Worm (Caenorhabditis elegans) whole organism, L1 larva: ENCODE measurements around the gene grk-1.

Experiments used
- C34B4.2 ChIP-seq: sonication (generic microtip); optimal IDR thresholded peaks from 2 replicates; lab custom pipeline; 2017; ENCODE audit warnings: mild to moderate bottlenecking, missing genetic modification characterization, missing compliant biosample characterization
- F16B12.6 ChIP-seq: fragments of 150-350 bp; optimal IDR thresholded peaks from 2 replicates; lab custom pipeline; 2014; ENCODE audit warnings: missing biosample characterization, missing genetic modification characterization
- Y116A8C.19 ChIP-seq: sonication (generic microtip); optimal IDR thresholded peaks from 2 replicates; lab custom pipeline; 2016; ENCODE audit warnings: missing compliant biosample characterization, missing genetic modification characterization, borderline replicate concordance
- ama-1 ChIP-seq: fragments of 150-350 bp; optimal IDR thresholded peaks from 2 replicates; lab custom pipeline; 2014
- ceh-63 ChIP-seq: fragments of 200-800 bp; sonication (Bioruptor generic); optimal IDR thresholded peaks from 2 replicates; lab custom pipeline; 2018; ENCODE audit warnings: mild to moderate bottlenecking, missing genetic modification characterization, missing compliant biosample characterization
- ceh-8 ChIP-seq: fragments of 200-800 bp; sonication (Bioruptor generic); optimal IDR thresholded peaks from 2 replicates; lab custom pipeline; 2018; ENCODE audit warnings: mild to moderate bottlenecking, missing genetic modification characterization, moderate library complexity, missing compliant biosample characterization
- ceh-82 ChIP-seq, 3 experiments: fragments of 150-350 bp in 1 of 3; sonication (generic microtip) in 2 of 3; optimal IDR thresholded peaks; 2 replicates each; lab custom pipeline; 2014 to 2017; ENCODE audit warnings: missing biosample characterization in 3 of 3, missing genetic modification characterization in 3 of 3
- ceh-90 ChIP-seq: sonication (generic microtip); optimal IDR thresholded peaks from 2 replicates; lab custom pipeline; 2016; ENCODE audit warnings: missing genetic modification characterization, missing compliant biosample characterization
- ces-1 ChIP-seq: fragments of 150-350 bp; optimal IDR thresholded peaks from 2 replicates; lab custom pipeline; 2014; ENCODE audit warnings: missing biosample characterization, missing genetic modification reagents, missing genetic modification characterization
- elt-2 ChIP-seq: sonication (generic microtip); optimal IDR thresholded peaks from 2 replicates; lab custom pipeline; 2016; ENCODE audit warnings: missing genetic modification characterization, mild to moderate bottlenecking, inconsistent platforms, missing compliant biosample characterization, missing genetic modification reagents
- fkh-10 ChIP-seq: sonication (generic microtip); optimal IDR thresholded peaks from 2 replicates; lab custom pipeline; 2017; ENCODE audit warnings: missing biosample characterization, missing genetic modification reagents, missing genetic modification characterization
- fos-1 ChIP-seq: fragments of 150-350 bp; optimal IDR thresholded peaks from 2 replicates; lab custom pipeline; 2014; ENCODE audit warnings: missing biosample characterization, missing genetic modification characterization
- grh-1 ChIP-seq: fragments of 200-800 bp; sonication (Bioruptor generic); IDR thresholded peaks from 2 replicates; pipeline ENCODE4 v1.3.6; 2022; ENCODE audit warnings: missing genetic modification reagents, missing genetic modification characterization, missing compliant biosample characterization
- hlh-4 ChIP-seq: sonication (generic microtip); optimal IDR thresholded peaks from 2 replicates; lab custom pipeline; 2016; ENCODE audit warnings: mild to moderate bottlenecking, missing genetic modification characterization, missing compliant biosample characterization
- jun-1 ChIP-seq: fragments of 150-350 bp; optimal IDR thresholded peaks from 2 replicates; lab custom pipeline; 2014; ENCODE audit warnings: missing biosample characterization, missing genetic modification reagents, missing genetic modification characterization
- lin-14 ChIP-seq: fragments of 200-800 bp; sonication (Bioruptor generic); optimal IDR thresholded peaks from 2 replicates; lab custom pipeline; 2018; ENCODE audit warnings: mild to moderate bottlenecking, missing genetic modification characterization, moderate library complexity, missing compliant biosample characterization
- lir-3 ChIP-seq: sonication (generic microtip); optimal IDR thresholded peaks from 2 replicates; lab custom pipeline; 2016; ENCODE audit warnings: mild to moderate bottlenecking, missing genetic modification characterization, moderate library complexity, missing compliant biosample characterization; ENCODE audit not compliant: poor library complexity
- mdl-1 ChIP-seq, 2 experiments: fragments of 150-350 bp; optimal IDR thresholded peaks; 2 replicates each; lab custom pipeline; 2014 to 2017; ENCODE audit warnings: missing biosample characterization in 2 of 2, missing genetic modification characterization in 2 of 2, inconsistent platforms in 1 of 2
- mef-2 ChIP-seq: fragments of 150-350 bp; optimal IDR thresholded peaks from 2 replicates; lab custom pipeline; 2014; ENCODE audit warnings: missing biosample characterization, missing genetic modification characterization
- mep-1 ChIP-seq: fragments of 150-350 bp; optimal IDR thresholded peaks from 2 replicates; lab custom pipeline; 2014; ENCODE audit warnings: missing biosample characterization, missing genetic modification characterization
- nhr-20 ChIP-seq: sonication (generic microtip); optimal IDR thresholded peaks from 2 replicates; lab custom pipeline; 2016; ENCODE audit warnings: mild to moderate bottlenecking, missing genetic modification characterization, missing compliant biosample characterization
- nhr-71 ChIP-seq: sonication (generic microtip); optimal IDR thresholded peaks from 2 replicates; lab custom pipeline; 2016; ENCODE audit warnings: mild to moderate bottlenecking, missing genetic modification characterization, moderate library complexity, missing compliant biosample characterization
- nhr-76 ChIP-seq: sonication (generic microtip); optimal IDR thresholded peaks from 2 replicates; lab custom pipeline; 2017; ENCODE audit warnings: missing biosample characterization, missing genetic modification characterization
- nhr-77 ChIP-seq: fragments of 150-350 bp; optimal IDR thresholded peaks from 2 replicates; lab custom pipeline; 2014; ENCODE audit warnings: missing biosample characterization, missing genetic modification characterization
- nhr-84 ChIP-seq: sonication (generic microtip); optimal IDR thresholded peaks from 2 replicates; lab custom pipeline; 2017; ENCODE audit warnings: missing biosample characterization, missing genetic modification characterization
- pax-3 ChIP-seq: fragments of 200-800 bp; sonication (Bioruptor generic); optimal IDR thresholded peaks from 2 replicates; lab custom pipeline; 2018; ENCODE audit warnings: mild to moderate bottlenecking, missing genetic modification characterization, moderate library complexity, missing compliant biosample characterization
- unc-130 ChIP-seq: fragments of 150-350 bp; optimal IDR thresholded peaks from 2 replicates; lab custom pipeline; 2017; ENCODE audit warnings: missing biosample characterization, missing genetic modification characterization, inconsistent platforms
- unc-30 ChIP-seq: sonication (generic microtip); optimal IDR thresholded peaks from 2 replicates; lab custom pipeline; 2017; ENCODE audit warnings: missing biosample characterization, missing genetic modification characterization
- unc-86 ChIP-seq: sonication (generic microtip); optimal IDR thresholded peaks from 2 replicates; lab custom pipeline; 2016; ENCODE audit warnings: missing genetic modification characterization, missing compliant biosample characterization
- unc-98 ChIP-seq: fragments of 200-800 bp; sonication (Bioruptor generic); IDR thresholded peaks from 2 replicates; pipeline ENCODE4 v1.3.6; 2022; ENCODE audit warnings: missing genetic modification characterization, missing compliant biosample characterization
- vab-15 ChIP-seq: sonication (generic microtip); optimal IDR thresholded peaks from 2 replicates; lab custom pipeline; 2017; ENCODE audit warnings: missing genotype, mild to moderate bottlenecking, missing genetic modification characterization, missing compliant biosample characterization
- xbp-1 ChIP-seq: sonication (generic microtip); optimal IDR thresholded peaks from 2 replicates; lab custom pipeline; 2016; ENCODE audit warnings: missing genetic modification characterization, missing compliant biosample characterization
- ztf-11 ChIP-seq, 2 experiments: sonication (generic microtip); optimal IDR thresholded peaks; 2 replicates each; lab custom pipeline; 2016 to 2017; ENCODE audit warnings: missing genetic modification characterization in 2 of 2, missing biosample characterization in 1 of 2, missing compliant biosample characterization in 1 of 2
- ztf-4 ChIP-seq: fragments of 150-350 bp; optimal IDR thresholded peaks from 2 replicates; lab custom pipeline; 2014; ENCODE audit warnings: missing biosample characterization, missing genetic modification characterization

grk-1 gene

DNA sequence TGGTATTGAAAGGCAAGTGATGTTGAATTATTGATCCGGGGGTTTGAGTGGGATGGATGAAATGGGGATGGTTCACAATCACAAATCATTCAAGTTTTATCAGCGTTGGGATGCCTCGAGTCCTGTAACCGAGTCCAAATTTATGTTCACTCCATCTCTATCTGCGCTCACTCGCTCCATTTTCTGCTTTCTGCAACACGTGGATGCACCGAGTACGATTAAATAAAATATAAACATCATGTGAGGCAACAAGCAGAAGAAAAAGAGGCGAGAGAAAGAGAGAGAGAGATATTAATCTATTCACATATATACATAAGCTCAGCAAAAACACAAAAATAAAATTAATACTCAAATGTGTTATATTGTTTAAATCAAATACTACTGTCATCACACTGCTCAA is 5.9 kb downstream of the grk-1 start (continued):
- TF ChIP-seq F16B12.6 (tag; lab: Kevin White, UChicago) (no peak), pax-3 (tag; lab: Kevin White, UChicago) (no peak), Y116A8C.19 (tag; lab: Kevin White, UChicago) (no peak), lir-3 (no peak), fos-1 (tag; lab: Kevin White, UChicago) (no peak)

DNA sequence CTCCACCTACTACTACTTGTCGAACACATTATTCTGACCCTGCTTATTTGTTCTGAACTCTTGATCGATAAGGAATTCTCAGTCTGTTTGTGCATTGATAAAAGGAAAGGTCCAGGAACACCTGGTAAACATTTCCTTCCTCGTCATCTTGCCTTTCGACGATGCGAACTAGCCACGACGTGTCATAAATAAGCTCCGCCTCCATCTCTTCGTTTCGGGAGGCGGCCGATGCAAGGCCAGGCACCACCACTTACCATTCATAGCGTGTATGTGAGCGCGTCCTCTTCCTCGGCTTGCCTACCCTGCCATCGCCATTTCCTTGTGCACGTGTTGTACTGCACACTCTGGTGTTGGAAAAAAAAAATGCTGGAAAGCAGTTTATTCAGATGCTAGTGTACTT is 10.1 kb downstream of the grk-1 start:
- TF ChIP-seq lin-14 (peak; percentile 6), mef-2 (tag; lab: Kevin White, UChicago) (no peak)

DNA sequence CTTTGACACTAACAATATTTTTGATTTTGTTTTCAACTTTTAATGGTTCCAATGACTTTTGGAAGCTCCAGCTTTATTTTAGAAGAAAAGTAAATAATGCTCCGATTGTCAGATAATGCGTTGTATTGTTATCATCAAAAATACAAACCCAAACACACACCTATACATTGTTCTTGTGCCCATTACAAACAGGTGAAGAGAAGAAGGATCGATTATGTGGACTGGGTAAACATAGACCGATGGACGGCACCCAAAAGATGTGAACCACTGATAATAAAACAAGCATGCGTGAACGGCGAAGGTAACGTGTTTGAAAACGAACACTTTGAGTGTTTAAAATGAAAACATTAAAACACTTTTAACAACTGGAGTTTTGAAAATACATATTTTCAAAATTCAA is 11.8 kb downstream of the grk-1 start:
- TF ChIP-seq mdl-1 (tag; optimal IDR thresholded peaks at IDR 0.05; lab: Kevin White, UChicago), result no peak
- TF ChIP-seq ztf-4 (tag; lab: Kevin White, UChicago), result no peak
- TF ChIP-seq pax-3 (tag; lab: Kevin White, UChicago), result no peak
- no peak for TF ChIP-seq unc-130 (tag; lab: Kevin White, UChicago)
- no peak for TF ChIP-seq ama-1
- TF ChIP-seq grh-1 (GFP tag; lab: Robert Waterston, UW), result no peak
- no peak for TF ChIP-seq unc-86
- no peak for TF ChIP-seq unc-30 (tag; lab: Kevin White, UChicago)
- no peak for TF ChIP-seq ces-1 (GFP tag; lab: Kevin White, UChicago)
- no peak for TF ChIP-seq jun-1 (tag; lab: Kevin White, UChicago)
- no peak for TF ChIP-seq C34B4.2
- TF ChIP-seq ceh-8 (GFP tag; lab: Kevin White, UChicago), result no peak
- TF ChIP-seq nhr-71 (tag; lab: Kevin White, UChicago), result no peak
- no peak for TF ChIP-seq ztf-11 (tag; optimal IDR thresholded peaks at IDR 0.05; lab: Kevin White, UChicago)
- no peak for TF ChIP-seq vab-15 (tag; lab: Kevin White, UChicago)
- no peak for TF ChIP-seq xbp-1
- TF ChIP-seq nhr-20 (tag; lab: Kevin White, UChicago), result no peak
- TF ChIP-seq ceh-63 (GFP tag; lab: Kevin White, UChicago), result no peak

DNA sequence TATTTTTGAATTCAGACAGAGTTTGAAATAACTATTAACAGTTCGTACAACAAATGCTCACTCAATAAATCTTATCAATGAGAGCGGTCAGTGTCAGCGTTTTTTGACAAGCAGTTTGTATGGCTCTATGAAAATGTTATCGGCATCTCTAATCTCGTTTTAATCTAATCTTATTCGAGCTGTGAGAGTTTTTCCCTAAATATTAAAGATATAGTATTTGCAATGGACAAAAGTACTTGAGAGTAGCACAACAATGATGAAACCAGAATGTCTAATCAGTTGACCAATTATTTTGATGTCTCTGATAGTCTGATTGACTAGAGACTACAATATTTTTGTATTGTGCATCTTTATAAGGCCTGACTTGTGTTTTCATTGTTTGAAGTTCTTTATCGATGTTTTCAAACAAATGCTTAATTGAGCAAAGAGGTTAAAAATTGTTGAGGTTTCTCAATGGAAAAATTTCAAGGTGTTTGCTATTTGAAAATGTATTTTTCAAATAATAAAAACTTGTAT is 14.1 kb downstream of the grk-1 start, which contains the start of gene F19C6.5:
Gene F19C6.5, minus strand, starts transcription at position 51 of the 516 bp plus-strand sequence.
- TF ChIP-seq elt-2 (peak; percentile 35), ceh-63 (GFP tag; lab: Kevin White, UChicago) (no peak)

DNA sequence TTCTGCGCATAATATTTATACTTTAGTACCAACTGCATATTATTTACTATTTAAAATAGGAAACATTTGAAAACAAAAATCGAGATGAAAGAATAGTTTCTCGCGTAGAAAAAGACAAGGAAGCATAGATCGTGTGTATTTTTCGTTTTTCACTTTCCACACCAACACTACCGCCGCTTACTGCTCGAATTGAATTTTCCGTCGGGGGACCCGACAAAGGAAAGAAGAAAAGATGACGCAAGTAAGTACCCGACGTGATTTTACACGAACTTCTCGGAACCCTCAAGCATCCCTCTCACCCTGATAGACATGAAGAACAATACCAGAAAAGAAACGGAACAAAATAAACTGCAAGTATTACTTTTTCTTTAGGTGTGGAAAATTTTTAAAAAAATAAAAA is 17.7 kb downstream of the grk-1 start:
- TF ChIP-seq lin-14, result peak; percentile 8
- TF ChIP-seq unc-98, result no peak
- TF ChIP-seq mep-1 (tag; lab: Kevin White, UChicago), result no peak
- TF ChIP-seq nhr-77 (tag; lab: Kevin White, UChicago), result no peak
- TF ChIP-seq fkh-10 (GFP tag; lab: Kevin White, UChicago), result peak; percentile 64

DNA sequence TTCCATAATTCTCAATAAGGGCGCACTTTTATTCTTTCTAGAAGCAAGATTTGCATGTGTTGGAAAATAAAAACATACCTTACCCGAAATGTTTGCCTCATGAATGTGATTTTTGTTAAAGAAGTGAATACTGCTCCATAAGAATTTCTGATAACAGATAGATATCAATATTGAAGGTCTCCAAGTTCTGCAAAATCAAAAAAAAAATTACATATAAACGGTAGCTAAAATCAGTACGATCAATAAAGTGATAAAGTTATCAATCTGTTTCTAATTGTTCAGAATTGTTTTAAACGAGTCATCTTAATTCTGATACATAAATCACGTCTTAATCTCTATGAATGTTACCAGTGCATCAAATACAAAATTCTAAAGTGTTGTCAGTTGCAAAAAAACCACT is 22.8 kb downstream of the grk-1 start, which contains the start of gene mgl-1:
Gene mgl-1, minus strand, starts transcription at position 101 of the 400 bp plus-strand sequence.
- TF ChIP-seq ceh-82 (tag; optimal IDR thresholded peaks at IDR 0.05; lab: Kevin White, UChicago) (no peak), Y116A8C.19 (tag; lab: Kevin White, UChicago) (no peak), ceh-90 (tag; lab: Kevin White, UChicago) (no peak), hlh-4 (tag; lab: Kevin White, UChicago) (no peak), nhr-84 (tag; lab: Kevin White, UChicago) (no peak), nhr-76 (no peak)
